Fruit fly (Drosophila melanogaster) whole organism, embryonic: ENCODE data around the gene CG34107.

ENCODE experiments used
- CG10565 ChIP-seq: fragments of 200-800 bp; sonication (Bioruptor generic); optimal IDR thresholded peaks from 3 replicates; lab custom pipeline; 2016; ENCODE audit warnings: missing biosample characterization, mild to moderate bottlenecking, missing genetic modification characterization
- CG11723 ChIP-seq: fragments of 200-800 bp; sonication (Bioruptor generic); optimal IDR thresholded peaks from 2 replicates; lab custom pipeline; 2017; ENCODE audit warnings: missing biosample characterization, mild to moderate bottlenecking, missing genetic modification characterization
- CG12104 ChIP-seq: fragments of 200-800 bp; sonication (Bioruptor generic); optimal IDR thresholded peaks from 3 replicates; lab custom pipeline; 2016; ENCODE audit warnings: missing biosample characterization, missing genetic modification characterization
- CG12769 ChIP-seq: fragments of 200-800 bp; sonication (Bioruptor generic); optimal IDR thresholded peaks from 2 replicates; lab custom pipeline; 2019; ENCODE audit warnings: missing biosample characterization, mild to moderate bottlenecking, missing genetic modification characterization, moderate library complexity
- CG15514 ChIP-seq: fragments of 200-800 bp; sonication (Bioruptor generic); optimal IDR thresholded peaks from 3 replicates; lab custom pipeline; 2017; ENCODE audit warnings: missing biosample characterization, missing genetic modification characterization, mild to moderate bottlenecking, moderate library complexity, missing genetic modification reagents
- CG17361 ChIP-seq: fragments of 200-800 bp; sonication (Bioruptor generic); IDR thresholded peaks from 3 replicates; pipeline ENCODE4 v1.3.6; 2022; ENCODE audit warnings: missing biosample characterization, missing genetic modification characterization
- CG17912 ChIP-seq: fragments of 200-800 bp; sonication (Bioruptor generic); optimal IDR thresholded peaks from 2 replicates; lab custom pipeline; 2018; ENCODE audit warnings: missing biosample characterization, mild to moderate bottlenecking, missing genetic modification characterization
- CG18599 ChIP-seq: fragments of 200-800 bp; sonication (Bioruptor generic); optimal IDR thresholded peaks from 3 replicates; lab custom pipeline; 2017; ENCODE audit warnings: missing biosample characterization, missing genetic modification characterization, mild to moderate bottlenecking, moderate library complexity, missing genetic modification reagents
- CG2116 ChIP-seq: fragments of 200-800 bp; sonication (Bioruptor generic); optimal IDR thresholded peaks from 3 replicates; lab custom pipeline; 2018; ENCODE audit warnings: missing biosample characterization, mild to moderate bottlenecking, missing genetic modification characterization
- CG33557 ChIP-seq: fragments of 200-800 bp; sonication (Bioruptor generic); optimal IDR thresholded peaks from 2 replicates; lab custom pipeline; 2019; ENCODE audit warnings: missing biosample characterization, mild to moderate bottlenecking, missing genetic modification characterization, moderate library complexity
- CG3407 ChIP-seq: fragments of 200-800 bp; sonication (Bioruptor generic); optimal IDR thresholded peaks from 2 replicates; lab custom pipeline; 2018; ENCODE audit warnings: missing biosample characterization, mild to moderate bottlenecking, missing genetic modification characterization
- CG3995 ChIP-seq: fragments of 200-800 bp; sonication (Bioruptor generic); optimal IDR thresholded peaks from 3 replicates; lab custom pipeline; 2016; ENCODE audit warnings: missing biosample characterization, missing genetic modification characterization
- CG4854 ChIP-seq: fragments of 200-800 bp; sonication (Bioruptor generic); optimal IDR thresholded peaks from 2 replicates; lab custom pipeline; 2016; ENCODE audit warnings: missing biosample characterization, missing genetic modification characterization, inconsistent platforms
- CG5180 ChIP-seq: fragments of 200-800 bp; sonication (Bioruptor generic); optimal IDR thresholded peaks from 3 replicates; lab custom pipeline; 2017; ENCODE audit warnings: missing biosample characterization, missing genetic modification characterization, mild to moderate bottlenecking, moderate library complexity, missing genetic modification reagents
- CG7786 ChIP-seq: fragments of 200-800 bp; sonication (Bioruptor generic); optimal IDR thresholded peaks from 2 replicates; lab custom pipeline; 2016; ENCODE audit warnings: missing biosample characterization, missing genetic modification characterization
- CG7928 ChIP-seq: fragments of 200-800 bp; sonication (Bioruptor generic); optimal IDR thresholded peaks from 2 replicates; lab custom pipeline; 2017; ENCODE audit warnings: missing biosample characterization, mild to moderate bottlenecking, missing genetic modification characterization
- CG7963 ChIP-seq: fragments of 200-800 bp; sonication (Bioruptor generic); IDR thresholded peaks from 3 replicates; pipeline ENCODE4 v1.3.6; 2022; ENCODE audit warnings: missing biosample characterization, missing genetic modification characterization; ENCODE audit not compliant: partially characterized antibody
- CrebB ChIP-seq: fragments of 200-800 bp; sonication (Bioruptor generic); optimal IDR thresholded peaks from 3 replicates; lab custom pipeline; 2018; ENCODE audit warnings: missing biosample characterization, mild to moderate bottlenecking, missing genetic modification characterization
- Deaf1 ChIP-seq: fragments of 200-800 bp; optimal IDR thresholded peaks from 3 replicates; lab custom pipeline; 2019; ENCODE audit warnings: missing biosample characterization, mild to moderate bottlenecking, missing genetic modification characterization, moderate library complexity
- Dfd ChIP-seq, 2 experiments: fragments of >200 bp; optimal IDR thresholded peaks; 2 replicates each; lab custom pipeline; 2017; ENCODE audit warnings: missing biosample characterization in 2 of 2, missing genetic modification characterization in 2 of 2
- Dip2 ChIP-seq: fragments of 200-800 bp; sonication (Bioruptor generic); IDR thresholded peaks from 2 replicates; pipeline ENCODE4 v1.3.6; 2022; ENCODE audit warnings: missing biosample characterization, missing genetic modification characterization
- Dip3 ChIP-seq: fragments of 200-800 bp; sonication (Bioruptor generic); optimal IDR thresholded peaks from 3 replicates; lab custom pipeline; 2016; ENCODE audit warnings: missing biosample characterization, missing genetic modification characterization
- ERR ChIP-seq: fragments of 200-800 bp; sonication (Bioruptor generic); optimal IDR thresholded peaks from 2 replicates; lab custom pipeline; 2016; ENCODE audit warnings: missing biosample characterization, missing genetic modification characterization
- Hand ChIP-seq: fragments of 200-800 bp; sonication (Bioruptor generic); optimal IDR thresholded peaks from 2 replicates; lab custom pipeline; 2017; ENCODE audit warnings: mild to moderate bottlenecking, missing biosample characterization, missing genetic modification reagents, missing genetic modification characterization
- HmgZ ChIP-seq: fragments of 200-800 bp; sonication (Bioruptor generic); optimal IDR thresholded peaks from 2 replicates; lab custom pipeline; 2018; ENCODE audit warnings: missing biosample characterization, mild to moderate bottlenecking, missing genetic modification characterization
- Hr78 ChIP-seq, 2 experiments: fragments of 200-800 bp in 1 of 2; fragments of >200 bp in 1 of 2; sonication (Bioruptor generic) in 1 of 2; optimal IDR thresholded peaks; 2 replicates each; lab custom pipeline; 2017 to 2019; ENCODE audit warnings: missing biosample characterization in 2 of 2, missing genetic modification characterization in 2 of 2, mild to moderate bottlenecking in 1 of 2, moderate library complexity in 1 of 2
- Lpt ChIP-seq: fragments of >200 bp; optimal IDR thresholded peaks from 2 replicates; lab custom pipeline; 2018; ENCODE audit warnings: missing biosample characterization, missing genetic modification characterization
- Max ChIP-seq: fragments of 200-800 bp; sonication (Bioruptor generic); optimal IDR thresholded peaks from 2 replicates; lab custom pipeline; 2016; ENCODE audit warnings: missing biosample characterization, mild to moderate bottlenecking, missing genetic modification characterization
- Mes4 ChIP-seq: fragments of 200-800 bp; sonication (Bioruptor generic); optimal IDR thresholded peaks from 2 replicates; lab custom pipeline; 2016; ENCODE audit warnings: missing biosample characterization, missing genetic modification characterization
- NfI ChIP-seq: fragments of 200-800 bp; sonication (Bioruptor generic); optimal IDR thresholded peaks from 3 replicates; lab custom pipeline; 2018; ENCODE audit warnings: missing biosample characterization, mild to moderate bottlenecking, missing genetic modification characterization, moderate library complexity
- Ptx1 ChIP-seq: fragments of 200-800 bp; sonication (Bioruptor generic); IDR thresholded peaks from 2 replicates; pipeline ENCODE4 v1.3.6; 2022; ENCODE audit warnings: missing biosample characterization, missing genetic modification characterization
- Scr ChIP-seq: fragments of 200-800 bp; sonication (Bioruptor generic); IDR thresholded peaks from 2 replicates; pipeline ENCODE4 v1.3.6; 2022; ENCODE audit warnings: missing biosample characterization, missing genetic modification characterization; ENCODE audit not compliant: partially characterized antibody
- Sin3A ChIP-seq: fragments of >200 bp; optimal IDR thresholded peaks from 2 replicates; lab custom pipeline; 2018
- amos ChIP-seq: fragments of 200-800 bp; sonication (Bioruptor generic); IDR thresholded peaks from 2 replicates; pipeline ENCODE4 v1.3.6; 2022; ENCODE audit warnings: missing biosample characterization, missing genetic modification characterization; ENCODE audit not compliant: partially characterized antibody
- ap ChIP-seq: fragments of 200-800 bp; sonication (Bioruptor generic); IDR thresholded peaks from 2 replicates; pipeline ENCODE4 v1.3.6; 2022; ENCODE audit warnings: missing biosample characterization, missing genetic modification characterization
- bab2 ChIP-seq: fragments of 200-800 bp; sonication (Bioruptor generic); optimal IDR thresholded peaks from 2 replicates; lab custom pipeline; 2016; ENCODE audit warnings: missing biosample characterization, missing genetic modification characterization
- da ChIP-seq: fragments of 200-800 bp; sonication (Bioruptor generic); optimal IDR thresholded peaks from 2 replicates; lab custom pipeline; 2016; ENCODE audit warnings: missing biosample characterization, missing genetic modification characterization
- fd96Cb ChIP-seq: fragments of 200-800 bp; sonication (Bioruptor generic); optimal IDR thresholded peaks from 2 replicates; lab custom pipeline; 2018; ENCODE audit warnings: missing biosample characterization, mild to moderate bottlenecking, missing genetic modification characterization, moderate library complexity
- lbe ChIP-seq: fragments of 200-800 bp; sonication (Bioruptor generic); optimal IDR thresholded peaks from 2 replicates; lab custom pipeline; 2016; ENCODE audit warnings: missing biosample characterization, mild to moderate bottlenecking, missing genetic modification characterization
- nom ChIP-seq: fragments of 200-800 bp; sonication (Bioruptor generic); optimal IDR thresholded peaks from 2 replicates; lab custom pipeline; 2017; ENCODE audit warnings: missing biosample characterization, missing genetic modification characterization, mild to moderate bottlenecking, moderate library complexity, missing genetic modification reagents
- oc ChIP-seq: fragments of 200-800 bp; sonication (Bioruptor generic); optimal IDR thresholded peaks from 2 replicates; lab custom pipeline; 2018; ENCODE audit warnings: missing biosample characterization, mild to moderate bottlenecking, missing genetic modification characterization, moderate library complexity
- org-1 ChIP-seq: fragments of 200-800 bp; sonication (Bioruptor generic); optimal IDR thresholded peaks from 2 replicates; lab custom pipeline; 2017; ENCODE audit warnings: missing biosample characterization, missing genetic modification characterization
- pho ChIP-seq: fragments of 200-800 bp; sonication (Bioruptor generic); optimal IDR thresholded peaks from 2 replicates; lab custom pipeline; 2016; ENCODE audit warnings: missing biosample characterization, missing genetic modification characterization
- pros ChIP-seq: fragments of 200-800 bp; sonication (Bioruptor generic); optimal IDR thresholded peaks from 3 replicates; lab custom pipeline; 2019; ENCODE audit warnings: missing biosample characterization, mild to moderate bottlenecking, missing genetic modification characterization, moderate library complexity
- ro ChIP-seq: fragments of 200-800 bp; sonication (Bioruptor generic); IDR thresholded peaks from 2 replicates; pipeline ENCODE4 v1.3.6; 2022; ENCODE audit warnings: missing biosample characterization, missing genetic modification characterization
- scrt ChIP-seq: fragments of 200-800 bp; sonication (Bioruptor generic); optimal IDR thresholded peaks from 2 replicates; lab custom pipeline; 2018; ENCODE audit warnings: missing biosample characterization, mild to moderate bottlenecking, missing genetic modification characterization, moderate library complexity
- sisA ChIP-seq: fragments of 200-800 bp; sonication (Bioruptor generic); IDR thresholded peaks from 2 replicates; pipeline ENCODE4 v1.3.6; 2022; ENCODE audit warnings: missing biosample characterization, missing genetic modification characterization
- sob ChIP-seq: fragments of 200-800 bp; sonication (Bioruptor generic); IDR thresholded peaks from 2 replicates; pipeline ENCODE4 v1.3.6; 2022; ENCODE audit warnings: missing biosample characterization, missing genetic modification characterization
- tap ChIP-seq: fragments of 200-800 bp; optimal IDR thresholded peaks from 3 replicates; lab custom pipeline; 2019; ENCODE audit warnings: missing biosample characterization, mild to moderate bottlenecking, missing genetic modification characterization, moderate library complexity
- zen2 ChIP-seq: fragments of 200-800 bp; sonication (Bioruptor generic); IDR thresholded peaks from 3 replicates; pipeline ENCODE4 v1.3.6; 2022; ENCODE audit warnings: missing biosample characterization, missing genetic modification characterization; ENCODE audit not compliant: partially characterized antibody
- zfh1 ChIP-seq: fragments of 200-800 bp; sonication (Bioruptor generic); IDR thresholded peaks from 3 replicates; pipeline ENCODE4 v1.3.6; 2022; ENCODE audit warnings: missing biosample characterization, missing genetic modification characterization

CG34107 gene

dm6 chr3R:10213430-10213829, 11.3 kb upstream of the CG34107 start (continued):
- TF ChIP-seq Max (GFP tag; lab: Kevin White, UChicago) = peak; percentile 11
- peak; percentile 63 for TF ChIP-seq NfI (GFP tag; lab: Kevin White, UChicago)
- TF ChIP-seq CG15514 (GFP tag; lab: Kevin White, UChicago) = peak; percentile 15
- peak; percentile 54 for TF ChIP-seq CG18599 (GFP tag; lab: Kevin White, UChicago)
- TF ChIP-seq zen2 (GFP tag; lab: Robert Waterston, UW) = no peak
- peak; percentile 17 for TF ChIP-seq CrebB (tag; lab: Kevin White, UChicago)
- TF ChIP-seq CG11723 (GFP tag; lab: Kevin White, UChicago) = peak; percentile 45
- TF ChIP-seq pho (GFP tag; lab: Kevin White, UChicago) = no peak
- no peak for TF ChIP-seq Lpt (GFP tag; lab: Kevin White, UChicago)
- TF ChIP-seq Scr (GFP tag; lab: Robert Waterston, UW) = no peak
- peak; percentile 64 for TF ChIP-seq zfh1 (GFP tag; lab: Robert Waterston, UW)
- peak; percentile 71 for TF ChIP-seq oc
- no peak for TF ChIP-seq da
- no peak for TF ChIP-seq CG2116 (GFP tag; lab: Kevin White, UChicago)
- no peak for TF ChIP-seq CG17912 (GFP tag; lab: Kevin White, UChicago)
- TF ChIP-seq Dip3 (GFP tag; lab: Kevin White, UChicago) = no peak
- peak; percentile 87 for TF ChIP-seq sisA
- no peak for TF ChIP-seq Hr78 (GFP tag; optimal IDR thresholded peaks at IDR 0.05; lab: Kevin White, UChicago)
- TF ChIP-seq bab2 (GFP tag; lab: Kevin White, UChicago) = no peak
- no peak for TF ChIP-seq CG12769
- no peak for TF ChIP-seq Deaf1 (tag; lab: Kevin White, UChicago)
- TF ChIP-seq sob (GFP tag; lab: Robert Waterston, UW) = peak; percentile 77
- no peak for TF ChIP-seq Hand (GFP tag; lab: Kevin White, UChicago)
- no peak for TF ChIP-seq Dip2 (GFP tag; lab: Robert Waterston, UW)
- peak; percentile 80 for TF ChIP-seq tap
- peak; percentile 30 for TF ChIP-seq CG12104 (GFP tag; lab: Kevin White, UChicago)
- TF ChIP-seq CG7928 (GFP tag; lab: Kevin White, UChicago) = no peak
- TF ChIP-seq HmgZ (tag; lab: Kevin White, UChicago) = no peak
- TF ChIP-seq amos (GFP tag; lab: Robert Waterston, UW) = no peak
- TF ChIP-seq lbe = no peak
- TF ChIP-seq CG3995 = no peak
- peak; percentile 86 for TF ChIP-seq Ptx1 (GFP tag; lab: Robert Waterston, UW)
- TF ChIP-seq ro (GFP tag; lab: Robert Waterston, UW) = no peak
- TF ChIP-seq org-1 (GFP tag; lab: Kevin White, UChicago) = peak; percentile 50
- TF ChIP-seq Mes4 (GFP tag; lab: Kevin White, UChicago) = no peak
- TF ChIP-seq ERR = no peak
- TF ChIP-seq CG17361 (GFP tag; lab: Robert Waterston, UW) = no peak; the same call in 2 of the 3 replicates
- no peak for TF ChIP-seq scrt (GFP tag; lab: Kevin White, UChicago)
- TF ChIP-seq Dfd (GFP tag; optimal IDR thresholded peaks at IDR 0.05; lab: Kevin White, UChicago) = no peak
- peak; percentile 62 for TF ChIP-seq ap
- peak; percentile 23 for TF ChIP-seq CG5180
- TF ChIP-seq nom = no peak
- TF ChIP-seq CG7786 (GFP tag; lab: Kevin White, UChicago) = no peak
- no peak for TF ChIP-seq CG4854
- no peak for TF ChIP-seq CG33557 (GFP tag; lab: Kevin White, UChicago)
- TF ChIP-seq Sin3A = no peak
- no peak for TF ChIP-seq CG10565 (GFP tag; lab: Kevin White, UChicago)
- no peak for TF ChIP-seq pros (GFP tag; lab: Kevin White, UChicago)
- TF ChIP-seq CG3407 (GFP tag; lab: Kevin White, UChicago) = peak; percentile 68
- TF ChIP-seq fd96Cb (tag; lab: Kevin White, UChicago) = peak; percentile 80
- no peak for TF ChIP-seq CG7963 (GFP tag; lab: Robert Waterston, UW)
